Fruit fly (Drosophila melanogaster) Kc167 (cell line): ENCODE results near the gene CG9616.

Experiments
- Myc ChIP-seq: fragments of >200 bp; optimal IDR thresholded peaks from 2 replicates; lab custom pipeline; 2017; ENCODE audit warnings: missing external identifiers
- Sin3A ChIP-seq: fragments of >200 bp; optimal IDR thresholded peaks from 2 replicates; lab custom pipeline; 2018; ENCODE audit warnings: missing external identifiers
- h ChIP-seq: fragments of >200 bp; optimal IDR thresholded peaks from 3 replicates; lab custom pipeline; 2018; ENCODE audit warnings: missing external identifiers
- insv ChIP-seq: fragments of >200 bp; optimal IDR thresholded peaks from 3 replicates; lab custom pipeline; 2018; ENCODE audit warnings: missing external identifiers
- ttk ChIP-seq: sonication (Bioruptor generic); optimal IDR thresholded peaks from 2 replicates; lab custom pipeline; 2017; ENCODE audit warnings: missing external identifiers

dm6 chr3R:14282215-14283041 is 37.2 kb upstream of the CG9616 start:
- TF ChIP-seq Myc (lab: Kevin White, UChicago) (no peak), insv (lab: Kevin White, UChicago) (no peak), h (lab: Kevin White, UChicago) (no peak), Sin3A (lab: Kevin White, UChicago) (no peak), ttk (lab: Kevin White, UChicago) (no peak)
